Fruit fly (Drosophila melanogaster): ENCODE measurements around the gene wac.

The wac gene

DNA sequence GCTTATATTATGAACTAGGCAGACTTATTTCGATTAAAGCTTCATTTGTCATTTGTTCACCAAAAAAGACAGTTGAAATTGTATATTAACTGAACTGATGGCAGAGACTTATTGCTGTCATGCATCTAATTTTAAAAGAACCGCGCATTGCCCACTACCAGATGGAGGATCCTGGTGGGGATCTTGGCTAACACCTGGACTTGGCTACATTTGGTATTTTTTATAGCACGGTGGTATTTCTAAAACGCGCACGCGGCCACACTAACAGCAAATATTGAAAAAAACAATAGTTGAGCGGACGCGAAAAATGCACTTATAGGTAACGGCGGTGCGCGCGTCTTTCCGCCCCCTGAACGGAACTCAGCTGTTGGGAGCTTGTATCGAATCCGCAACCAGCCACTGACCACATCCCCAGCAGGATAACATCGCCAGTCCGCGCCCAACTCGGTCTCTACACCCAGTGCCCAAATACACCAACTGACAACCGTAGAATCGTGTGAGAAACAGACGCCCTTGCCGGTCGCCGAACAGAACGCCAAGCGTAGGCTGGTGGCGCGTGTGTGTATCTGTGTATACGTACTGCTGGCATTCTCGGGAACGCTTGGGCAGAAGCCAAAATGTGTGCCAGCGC is 34.3 kb downstream of the wac start (continued):
- TF ChIP-seq CG10267 (tag; optimal IDR thresholded peaks at IDR 0.05) (peak; percentile 57), CG17829 (tag; optimal IDR thresholded peaks at IDR 0.05) (peak; percentile 9), CG17802 (tag; optimal IDR thresholded peaks at IDR 0.05) (peak; percentile 2), row (GFP tag; IDR thresholded peaks at IDR 0.05) (peak; percentile 10; the same call in 1 of the 3 replicates), CG14050 (GFP tag; IDR thresholded peaks at IDR 0.05) (0 out of 3 replicates have a peak, but pooled peaks have one; percentile 12), Opbp (GFP tag; IDR thresholded peaks at IDR 0.05; ENCODE audit: partially characterized antibody) (peak; percentile 61; the same call in 2 of the 3 replicates), C15 (GFP tag; IDR thresholded peaks at IDR 0.05) (no peak), CG6791 (GFP tag; IDR thresholded peaks at IDR 0.05; ENCODE audit: partially characterized antibody) (0 out of 3 replicates have a peak, but pooled peaks have one; percentile 7), CG4854 (GFP tag; optimal IDR thresholded peaks at IDR 0.05) (peak; percentile 80), CG6683 (GFP tag; optimal IDR thresholded peaks at IDR 0.05) (peak; percentile 18), gsb-n (tag; optimal IDR thresholded peaks at IDR 0.05) (no peak), HLH54F (GFP tag; optimal IDR thresholded peaks at IDR 0.05) (peak; percentile 6), CG7556 (GFP tag; optimal IDR thresholded peaks at IDR 0.05) (peak; percentile 12), insv (GFP tag; optimal IDR thresholded peaks at IDR 0.05) (peak in 1 of 2 experiments; percentile 49), knrl (GFP tag; IDR thresholded peaks at IDR 0.05; ENCODE audit: partially characterized antibody) (peak; percentile 42; the same call in 2 of the 3 replicates), chif (GFP tag; optimal IDR thresholded peaks at IDR 0.05) (peak in 1 of 2 experiments; percentile 21), H15 (GFP tag; IDR thresholded peaks at IDR 0.05) (0 out of 3 replicates have a peak, but pooled peaks have one; percentile 6), stwl (tag; optimal IDR thresholded peaks at IDR 0.05) (peak; percentile 13), lab (GFP tag; optimal IDR thresholded peaks at IDR 0.05) (peak; percentile 60), CG12155 (GFP tag; optimal IDR thresholded peaks at IDR 0.05) (no peak), Myb (GFP tag; optimal IDR thresholded peaks at IDR 0.05) (peak; percentile 74), CG8281 (tag; optimal IDR thresholded peaks at IDR 0.05) (peak; percentile 8), CG4730 (GFP tag; IDR thresholded peaks at IDR 0.05) (no peak), Dp (GFP tag; optimal IDR thresholded peaks at IDR 0.05) (peak; percentile 93), CG2116 (GFP tag; optimal IDR thresholded peaks at IDR 0.05) (peak; percentile 56), Max (GFP tag; optimal IDR thresholded peaks at IDR 0.05) (peak; percentile 9), CG9797 (GFP tag; optimal IDR thresholded peaks at IDR 0.05) (peak; percentile 97), CG3281 (GFP tag; optimal IDR thresholded peaks at IDR 0.05) (peak; percentile 39), CG16863 (GFP tag; optimal IDR thresholded peaks at IDR 0.05) (no peak), onecut (GFP tag; IDR thresholded peaks at IDR 0.05) (peak; percentile 53; the same call in 1 of the 2 replicates), phol (tag; optimal IDR thresholded peaks at IDR 0.05) (peak; percentile 51), CG12744 (GFP tag; optimal IDR thresholded peaks at IDR 0.05) (no peak), jumu (GFP tag; optimal IDR thresholded peaks at IDR 0.05) (peak; percentile 47), CG14710 (tag; optimal IDR thresholded peaks at IDR 0.05) (peak; percentile 70), sob (GFP tag; IDR thresholded peaks at IDR 0.05) (peak; percentile 41), CG12659 (GFP tag; optimal IDR thresholded peaks at IDR 0.05) (peak; percentile 84), CG9817 (tag; optimal IDR thresholded peaks at IDR 0.05) (no peak), CG17361 (GFP tag; IDR thresholded peaks at IDR 0.05) (peak; percentile 40; the same call in 1 of the 3 replicates), HmgZ (tag; optimal IDR thresholded peaks at IDR 0.05) (peak; percentile 68), Deaf1 (tag; optimal IDR thresholded peaks at IDR 0.05) (peak; percentile 58), Awh (GFP tag; IDR thresholded peaks at IDR 0.05) (0 out of 2 replicates have a peak, but pooled peaks have one; percentile 30)

Measured in whole organism, embryonic.